Fruit fly (Drosophila melanogaster) whole organism, embryonic: Measurements from ENCODE around the gene CG12301.

Source experiments
- Adf1 ChIP-seq: fragments of 200-800 bp; sonication (Bioruptor generic); IDR thresholded peaks from 2 replicates; pipeline ENCODE4 v1.3.6; 2022; ENCODE audit warnings: missing biosample characterization, missing genetic modification characterization
- CG10209 ChIP-seq: fragments of 200-800 bp; sonication (Bioruptor generic); optimal IDR thresholded peaks from 3 replicates; lab custom pipeline; 2017; ENCODE audit warnings: missing biosample characterization, mild to moderate bottlenecking, missing genetic modification characterization, missing genetic modification reagents
- CG11696 ChIP-seq: fragments of 200-800 bp; sonication (Bioruptor generic); IDR thresholded peaks from 2 replicates; pipeline ENCODE4 v1.3.6; 2022; ENCODE audit warnings: missing biosample characterization, missing genetic modification characterization
- CG11723 ChIP-seq: fragments of 200-800 bp; sonication (Bioruptor generic); optimal IDR thresholded peaks from 2 replicates; lab custom pipeline; 2017; ENCODE audit warnings: missing biosample characterization, mild to moderate bottlenecking, missing genetic modification characterization
- CG12236 ChIP-seq: fragments of 200-800 bp; sonication (Bioruptor generic); optimal IDR thresholded peaks from 2 replicates; lab custom pipeline; 2016; ENCODE audit warnings: missing biosample characterization, missing genetic modification characterization
- CG13624 ChIP-seq: fragments of 200-800 bp; sonication (Bioruptor generic); optimal IDR thresholded peaks from 2 replicates; lab custom pipeline; 2016; ENCODE audit warnings: missing biosample characterization, missing genetic modification characterization
- CG14441 ChIP-seq: fragments of 200-800 bp; sonication (Bioruptor generic); IDR thresholded peaks from 2 replicates; pipeline ENCODE4 v1.3.6; 2022; ENCODE audit warnings: missing biosample characterization, missing genetic modification characterization
- CG15696 ChIP-seq: fragments of 200-800 bp; sonication (Bioruptor generic); optimal IDR thresholded peaks from 2 replicates; lab custom pipeline; 2019; ENCODE audit warnings: missing biosample characterization, mild to moderate bottlenecking, missing genetic modification characterization, moderate library complexity
- CG18476 ChIP-seq: fragments of 200-800 bp; sonication (Bioruptor generic); optimal IDR thresholded peaks from 2 replicates; lab custom pipeline; 2016; ENCODE audit warnings: missing biosample characterization, mild to moderate bottlenecking, missing genetic modification characterization
- CG18599 ChIP-seq: fragments of 200-800 bp; sonication (Bioruptor generic); optimal IDR thresholded peaks from 3 replicates; lab custom pipeline; 2017; ENCODE audit warnings: missing biosample characterization, missing genetic modification characterization, mild to moderate bottlenecking, moderate library complexity, missing genetic modification reagents
- CG18619 ChIP-seq: fragments of 200-800 bp; sonication (Bioruptor generic); optimal IDR thresholded peaks from 3 replicates; lab custom pipeline; 2017; ENCODE audit warnings: missing biosample characterization, mild to moderate bottlenecking, missing genetic modification characterization
- CG32532 ChIP-seq: fragments of 200-800 bp; sonication (Bioruptor generic); IDR thresholded peaks from 2 replicates; pipeline ENCODE4 v1.3.6; 2022; ENCODE audit warnings: missing biosample characterization, missing genetic modification characterization
- CG4282 ChIP-seq: fragments of 200-800 bp; sonication (Bioruptor generic); optimal IDR thresholded peaks from 2 replicates; lab custom pipeline; 2016; ENCODE audit warnings: missing biosample characterization, missing genetic modification characterization
- CG6791 ChIP-seq: fragments of 200-800 bp; sonication (Bioruptor generic); IDR thresholded peaks from 3 replicates; pipeline ENCODE4 v1.3.6; 2022; ENCODE audit warnings: missing biosample characterization, missing genetic modification characterization; ENCODE audit not compliant: partially characterized antibody
- CG7271 ChIP-seq: fragments of 200-800 bp; sonication (Bioruptor generic); optimal IDR thresholded peaks from 2 replicates; lab custom pipeline; 2018; ENCODE audit warnings: missing biosample characterization, mild to moderate bottlenecking, missing genetic modification characterization, moderate library complexity
- CG7928 ChIP-seq: fragments of 200-800 bp; sonication (Bioruptor generic); optimal IDR thresholded peaks from 2 replicates; lab custom pipeline; 2017; ENCODE audit warnings: missing biosample characterization, mild to moderate bottlenecking, missing genetic modification characterization
- CG8388 ChIP-seq: fragments of 200-800 bp; sonication (Bioruptor generic); optimal IDR thresholded peaks from 2 replicates; lab custom pipeline; 2019; ENCODE audit warnings: missing biosample characterization, mild to moderate bottlenecking, missing genetic modification characterization, moderate library complexity
- Dp ChIP-seq: fragments of 200-800 bp; sonication (Bioruptor generic); optimal IDR thresholded peaks from 2 replicates; lab custom pipeline; 2018; ENCODE audit warnings: missing biosample characterization, mild to moderate bottlenecking, missing genetic modification characterization, moderate library complexity
- Drgx ChIP-seq: fragments of 200-800 bp; sonication (Bioruptor generic); IDR thresholded peaks from 2 replicates; pipeline ENCODE4 v1.3.6; 2022; ENCODE audit warnings: missing biosample characterization, missing genetic modification characterization
- H15 ChIP-seq: fragments of 200-800 bp; sonication (Bioruptor generic); IDR thresholded peaks from 3 replicates; pipeline ENCODE4 v1.3.6; 2022; ENCODE audit warnings: missing biosample characterization, missing genetic modification characterization
- HLH4C ChIP-seq: fragments of 200-800 bp; sonication (Bioruptor generic); IDR thresholded peaks from 3 replicates; pipeline ENCODE4 v1.3.6; 2022; ENCODE audit warnings: missing biosample characterization, missing genetic modification characterization; ENCODE audit not compliant: partially characterized antibody
- Hr51 ChIP-seq, 2 experiments: fragments of 200-800 bp; sonication (Bioruptor generic); optimal IDR thresholded peaks; 2 replicates in 1 of 2; 3 replicates in 1 of 2; lab custom pipeline; 2016 to 2018; ENCODE audit warnings: missing biosample characterization in 2 of 2, missing genetic modification characterization in 2 of 2, mild to moderate bottlenecking in 1 of 2, moderate library complexity in 1 of 2
- MTF-1 ChIP-seq: fragments of 200-800 bp; sonication (Bioruptor generic); optimal IDR thresholded peaks from 2 replicates; lab custom pipeline; 2018; ENCODE audit warnings: missing biosample characterization, mild to moderate bottlenecking, missing genetic modification characterization, borderline replicate concordance
- Rx ChIP-seq: fragments of 200-800 bp; sonication (Bioruptor generic); IDR thresholded peaks from 2 replicates; pipeline ENCODE4 v1.3.6; 2022; ENCODE audit warnings: missing biosample characterization, missing genetic modification characterization
- Sin3A ChIP-seq: fragments of >200 bp; optimal IDR thresholded peaks from 2 replicates; lab custom pipeline; 2018
- aop ChIP-seq: fragments of 200-800 bp; sonication (Bioruptor generic); IDR thresholded peaks from 2 replicates; pipeline ENCODE4 v1.3.6; 2022; ENCODE audit warnings: missing biosample characterization, missing genetic modification characterization
- ase ChIP-seq: fragments of 200-800 bp; sonication (Bioruptor generic); IDR thresholded peaks from 3 replicates; pipeline ENCODE4 v1.3.6; 2022; ENCODE audit warnings: missing biosample characterization, missing genetic modification characterization
- bowl ChIP-seq: fragments of 200-800 bp; sonication (Bioruptor generic); IDR thresholded peaks from 2 replicates; pipeline ENCODE4 v1.3.6; 2022; ENCODE audit warnings: missing biosample characterization, missing genetic modification characterization
- caup ChIP-seq: fragments of 200-800 bp; sonication (Bioruptor generic); optimal IDR thresholded peaks from 3 replicates; lab custom pipeline; 2017; ENCODE audit warnings: missing biosample characterization, mild to moderate bottlenecking, missing genetic modification characterization, moderate library complexity; ENCODE audit not compliant: severe bottlenecking
- chn ChIP-seq: fragments of 200-800 bp; sonication (Bioruptor generic); optimal IDR thresholded peaks from 2 replicates; lab custom pipeline; 2016; ENCODE audit warnings: missing biosample characterization, missing genetic modification characterization
- crc ChIP-seq: fragments of 200-800 bp; sonication (Bioruptor generic); optimal IDR thresholded peaks from 2 replicates; lab custom pipeline; 2016; ENCODE audit warnings: missing biosample characterization, missing genetic modification characterization
- croc ChIP-seq: fragments of 200-800 bp; sonication (Bioruptor generic); conservative IDR thresholded peaks from 3 replicates; pipeline ENCODE4 v1.3.6; 2022; ENCODE audit warnings: missing biosample characterization, missing genetic modification characterization
- crol ChIP-seq: fragments of 200-800 bp; sonication (Bioruptor generic); IDR thresholded peaks from 2 replicates; pipeline ENCODE4 v1.3.6; 2022; ENCODE audit warnings: missing biosample characterization, missing genetic modification characterization
- dati ChIP-seq: fragments of 200-800 bp; sonication (Bioruptor generic); IDR thresholded peaks from 2 replicates; pipeline ENCODE4 v1.3.6; 2022; ENCODE audit warnings: missing biosample characterization, missing genetic modification characterization
- dm ChIP-seq: fragments of 200-800 bp; sonication (Bioruptor generic); optimal IDR thresholded peaks from 3 replicates; lab custom pipeline; 2016; ENCODE audit warnings: missing biosample characterization, missing genetic modification characterization
- fru ChIP-seq: fragments of >200 bp; optimal IDR thresholded peaks from 2 replicates; lab custom pipeline; 2017
- hbn ChIP-seq: fragments of 200-800 bp; sonication (Bioruptor generic); IDR thresholded peaks from 2 replicates; pipeline ENCODE4 v1.3.6; 2022; ENCODE audit warnings: missing biosample characterization, missing genetic modification characterization; ENCODE audit not compliant: partially characterized antibody
- jigr1 ChIP-seq: fragments of 200-800 bp; sonication (Bioruptor generic); IDR thresholded peaks from 3 replicates; pipeline ENCODE4 v1.3.6; 2022; ENCODE audit warnings: missing biosample characterization, missing genetic modification characterization
- nmo ChIP-seq: fragments of 200-800 bp; sonication (Bioruptor generic); optimal IDR thresholded peaks from 2 replicates; lab custom pipeline; 2018; ENCODE audit warnings: missing biosample characterization, mild to moderate bottlenecking, missing genetic modification characterization, moderate library complexity
- pfk ChIP-seq: fragments of 200-800 bp; sonication (Bioruptor generic); optimal IDR thresholded peaks from 2 replicates; lab custom pipeline; 2018; ENCODE audit warnings: missing biosample characterization, mild to moderate bottlenecking, missing genetic modification characterization, moderate library complexity
- pho ChIP-seq: fragments of 200-800 bp; sonication (Bioruptor generic); optimal IDR thresholded peaks from 2 replicates; lab custom pipeline; 2016; ENCODE audit warnings: missing biosample characterization, missing genetic modification characterization
- pros ChIP-seq: fragments of 200-800 bp; sonication (Bioruptor generic); optimal IDR thresholded peaks from 3 replicates; lab custom pipeline; 2019; ENCODE audit warnings: missing biosample characterization, mild to moderate bottlenecking, missing genetic modification characterization, moderate library complexity
- psq ChIP-seq: fragments of 200-800 bp; sonication (Bioruptor generic); optimal IDR thresholded peaks from 2 replicates; lab custom pipeline; 2017; ENCODE audit warnings: missing biosample characterization, missing genetic modification characterization
- repo ChIP-seq: fragments of 200-800 bp; sonication (Bioruptor generic); optimal IDR thresholded peaks from 2 replicates; lab custom pipeline; 2016; ENCODE audit warnings: missing biosample characterization, missing genetic modification characterization
- rib ChIP-seq: fragments of 200-800 bp; sonication (Bioruptor generic); IDR thresholded peaks from 2 replicates; pipeline ENCODE4 v1.3.6; 2022; ENCODE audit warnings: missing biosample characterization, missing genetic modification characterization
- sens ChIP-seq: fragments of 200-800 bp; sonication (Bioruptor generic); peaks from one replicate; lab custom pipeline; 2016; ENCODE audit warnings: missing biosample characterization, missing genetic modification characterization
- trh ChIP-seq: fragments of 200-800 bp; sonication (Bioruptor generic); optimal IDR thresholded peaks from 2 replicates; lab custom pipeline; 2016; ENCODE audit warnings: missing biosample characterization, missing genetic modification characterization
- usp ChIP-seq: fragments of >200 bp; optimal IDR thresholded peaks from 2 replicates; lab custom pipeline; 2017; ENCODE audit warnings: missing biosample characterization, missing genetic modification characterization
- vvl ChIP-seq: fragments of 200-800 bp; sonication (Bioruptor generic); IDR thresholded peaks from 2 replicates; pipeline ENCODE4 v1.3.6; 2022; ENCODE audit warnings: missing biosample characterization, missing genetic modification characterization
- wor ChIP-seq: fragments of 200-800 bp; sonication (Bioruptor generic); IDR thresholded peaks from 2 replicates; pipeline ENCODE4 v1.3.6; 2022; ENCODE audit warnings: missing biosample characterization, missing genetic modification characterization
- zfh1 ChIP-seq: fragments of 200-800 bp; sonication (Bioruptor generic); IDR thresholded peaks from 3 replicates; pipeline ENCODE4 v1.3.6; 2022; ENCODE audit warnings: missing biosample characterization, missing genetic modification characterization

The CG12301 gene

DNA sequence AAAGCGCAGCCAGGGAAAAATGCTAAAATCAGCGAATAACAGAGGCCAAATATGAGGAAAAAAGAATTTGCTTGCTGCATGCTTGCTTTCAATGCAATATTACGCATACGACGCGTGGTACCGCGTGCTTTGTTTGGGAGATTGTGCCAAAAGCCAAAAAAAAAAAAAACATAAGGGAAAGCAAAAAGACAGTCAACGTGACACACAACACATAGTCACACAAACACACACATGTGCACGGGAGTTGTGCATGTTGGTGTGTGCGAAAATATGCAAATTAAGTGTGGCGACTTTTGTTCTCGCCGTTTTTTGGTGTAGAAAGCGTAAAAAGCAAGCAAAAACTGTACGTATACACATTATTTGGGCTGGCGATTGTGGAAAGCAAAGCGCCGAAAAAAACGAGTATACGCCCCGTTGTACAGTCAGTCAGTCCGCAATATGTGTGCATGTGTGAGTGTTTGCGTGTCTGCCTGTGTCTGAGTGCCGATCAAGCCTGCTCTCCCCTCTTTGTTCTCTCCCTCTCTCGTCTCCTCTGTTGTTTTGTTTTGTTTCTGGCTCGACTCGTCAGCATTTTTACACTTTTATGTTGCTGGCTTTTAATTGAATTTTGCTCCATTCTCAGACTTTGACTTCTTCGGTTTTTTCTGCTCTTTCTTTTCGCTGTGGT is 44.5 kb downstream of the CG12301 start (continued):
- TF ChIP-seq fru (no peak), crc (GFP tag; lab: Kevin White, UChicago) (no peak), CG11696 (no peak), croc (GFP tag; lab: Robert Waterston, UW) (no peak), aop (GFP tag; lab: Robert Waterston, UW) (no peak), Adf1 (GFP tag; lab: Robert Waterston, UW) (peak; percentile 66), dati (GFP tag; lab: Robert Waterston, UW) (no peak), Rx (GFP tag; lab: Robert Waterston, UW) (no peak), repo (no peak), Drgx (GFP tag; lab: Robert Waterston, UW) (0 out of 2 replicates have a peak, but pooled peaks have one; percentile 5), CG14441 (no peak), vvl (GFP tag; lab: Robert Waterston, UW) (0 out of 2 replicates have a peak, but pooled peaks have one; percentile 31), sens (GFP tag; lab: Kevin White, UChicago) (peak; percentile 68), rib (0 out of 2 replicates have a peak, but pooled peaks have one; percentile 36), dm (no peak), wor (no peak), CG18619 (GFP tag; lab: Kevin White, UChicago) (no peak), Dp (no peak), nmo (GFP tag; lab: Kevin White, UChicago) (no peak), CG8388 (GFP tag; lab: Kevin White, UChicago) (no peak), bowl (0 out of 2 replicates have a peak, but pooled peaks have one; percentile 16), chn (no peak), pho (GFP tag; lab: Kevin White, UChicago) (no peak), ase (no peak), CG7271 (no peak), zfh1 (no peak), CG13624 (no peak)
- TF ChIP-seq, all 482 proteins: peak for 13

DNA sequence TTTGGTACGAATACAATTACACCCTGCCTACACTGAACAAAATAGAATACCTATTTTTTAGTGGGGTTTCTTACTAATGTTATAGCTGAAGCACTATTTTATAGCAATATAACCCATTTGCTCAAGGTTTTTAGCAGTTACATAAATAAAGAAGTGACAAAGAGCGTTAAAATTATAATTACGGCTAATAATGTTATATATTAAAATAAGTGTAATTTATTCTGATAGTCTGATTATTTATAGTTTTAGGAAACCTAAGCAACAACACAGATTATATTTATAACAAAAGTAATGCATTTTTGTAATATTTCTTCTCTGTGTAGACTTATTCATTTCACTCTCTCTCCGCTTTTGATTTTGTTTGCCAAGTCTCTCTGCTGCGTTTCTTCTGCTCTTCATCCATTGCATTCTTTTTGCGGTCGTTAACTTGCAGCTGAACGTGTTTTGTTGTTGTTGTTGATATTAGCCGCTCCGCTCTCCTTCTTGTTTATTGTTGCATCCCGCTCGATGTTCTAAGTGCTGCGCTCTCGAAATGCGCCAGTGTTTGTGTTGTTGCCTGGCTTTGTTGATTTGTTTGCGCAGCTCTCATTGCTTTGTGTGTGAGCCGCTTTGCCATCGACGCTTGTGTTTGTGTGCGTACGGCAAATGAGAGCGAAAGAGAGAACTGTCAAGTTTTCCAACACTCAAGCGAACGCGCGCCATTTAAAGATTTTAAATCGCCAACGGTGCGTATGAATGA is 45.2 kb downstream of the CG12301 start:
- TF ChIP-seq CG7928 (GFP tag; lab: Kevin White, UChicago) = peak; percentile 62
- peak; percentile 81 for TF ChIP-seq caup (GFP tag; lab: Kevin White, UChicago)
- TF ChIP-seq CG11723 (GFP tag; lab: Kevin White, UChicago) = peak; percentile 74
- TF ChIP-seq Hr51 (GFP tag; optimal IDR thresholded peaks at IDR 0.05; lab: Kevin White, UChicago) = peak in 1 of 2 experiments; percentile 95
- TF ChIP-seq hbn = no peak
- no peak for TF ChIP-seq pfk (GFP tag; lab: Kevin White, UChicago)
- no peak for TF ChIP-seq CG4282
- peak; percentile 88 for TF ChIP-seq CG32532 (GFP tag; lab: Robert Waterston, UW)
- peak; percentile 74 for TF ChIP-seq MTF-1 (GFP tag; lab: Kevin White, UChicago)
- TF ChIP-seq CG18599 = peak; percentile 90
- no peak for TF ChIP-seq CG6791 (GFP tag; lab: Robert Waterston, UW)
- no peak for TF ChIP-seq pros
- peak; percentile 76 for TF ChIP-seq CG18476 (GFP tag; lab: Kevin White, UChicago)
- TF ChIP-seq usp (GFP tag; lab: Kevin White, UChicago) = no peak
- no peak for TF ChIP-seq Sin3A (lab: Kevin White, UChicago)
- no peak for TF ChIP-seq HLH4C (GFP tag; lab: Robert Waterston, UW)
- TF ChIP-seq jigr1 (GFP tag; lab: Robert Waterston, UW) = peak; percentile 83; the same call in 2 of the 3 replicates
- peak; percentile 50 for TF ChIP-seq CG15696
- TF ChIP-seq trh = peak; percentile 59
- TF ChIP-seq CG10209 (GFP tag; lab: Kevin White, UChicago) = peak; percentile 92
- TF ChIP-seq H15 (GFP tag; lab: Robert Waterston, UW) = peak; percentile 76
- TF ChIP-seq crol (GFP tag; lab: Robert Waterston, UW) = no peak; the same call in 1 of the 2 replicates
- no peak for TF ChIP-seq CG12236 (GFP tag; lab: Kevin White, UChicago)
- peak; percentile 59 for TF ChIP-seq psq (GFP tag; lab: Kevin White, UChicago)
